Fruit fly (Drosophila melanogaster): Measurements from ENCODE around the gene CG43732.
A peak's percentile ranks its signal among the peaks of the same experiment; 100 is the strongest.

CG43732 gene

dm6 chr3R:19010923-19011322 is 60.9 kb downstream of the CG43732 start (continued):
- TF ChIP-seq Bdp1 (GFP tag; optimal IDR thresholded peaks at IDR 0.05) = no peak
- peak; percentile 26 for TF ChIP-seq eyg (GFP tag; optimal IDR thresholded peaks at IDR 0.05)
- TF ChIP-seq unpg (GFP tag; optimal IDR thresholded peaks at IDR 0.05) = peak; percentile 33
- TF ChIP-seq NfI (GFP tag; optimal IDR thresholded peaks at IDR 0.05) = no peak
- peak; percentile 38; the same call in 2 of the 3 replicates for TF ChIP-seq dysf (GFP tag; IDR thresholded peaks at IDR 0.05)
- no peak for TF ChIP-seq Lpt (GFP tag; optimal IDR thresholded peaks at IDR 0.05)
- no peak for TF ChIP-seq CG9876 (GFP tag; optimal IDR thresholded peaks at IDR 0.05)
- no peak for TF ChIP-seq trh (GFP tag; optimal IDR thresholded peaks at IDR 0.05)
- peak; percentile 25 for TF ChIP-seq CG6813 (GFP tag; optimal IDR thresholded peaks at IDR 0.05)
- peak; percentile 4 for TF ChIP-seq Jarid2 (GFP tag; optimal IDR thresholded peaks at IDR 0.05)
- peak; percentile 20 for TF ChIP-seq CG1233 (GFP tag; optimal IDR thresholded peaks at IDR 0.05)
- peak; percentile 36 for TF ChIP-seq sqz (GFP tag; optimal IDR thresholded peaks at IDR 0.05)
- TF ChIP-seq dmrt11E (tag; optimal IDR thresholded peaks at IDR 0.05) = peak; percentile 23
- TF ChIP-seq CG18599 (GFP tag; optimal IDR thresholded peaks at IDR 0.05) = peak; percentile 23
- no peak for TF ChIP-seq CG8924 (tag; optimal IDR thresholded peaks at IDR 0.05)
- TF ChIP-seq Nf-YC (tag; optimal IDR thresholded peaks at IDR 0.05) = no peak
- TF ChIP-seq CG16863 (GFP tag; optimal IDR thresholded peaks at IDR 0.05) = no peak
- TF ChIP-seq al (GFP tag; IDR thresholded peaks at IDR 0.05) = no peak
- TF ChIP-seq PHDP (tag; optimal IDR thresholded peaks at IDR 0.05) = peak; percentile 52
- peak; percentile 33 for TF ChIP-seq CG18764 (GFP tag; optimal IDR thresholded peaks at IDR 0.05)
- TF ChIP-seq bsh (GFP tag; optimal IDR thresholded peaks at IDR 0.05) = no peak
- TF ChIP-seq CG6689 (GFP tag; IDR thresholded peaks at IDR 0.05) = no peak
- TF ChIP-seq lov (optimal IDR thresholded peaks at IDR 0.05) = no peak
- no peak for TF ChIP-seq lov (GFP tag; IDR thresholded peaks at IDR 0.05)
- TF ChIP-seq Pdp1 (GFP tag; optimal IDR thresholded peaks at IDR 0.05) = peak in 1 of 2 experiments; percentile 51
- no peak for TF ChIP-seq tap (tag; optimal IDR thresholded peaks at IDR 0.05)
- TF ChIP-seq caup (GFP tag; optimal IDR thresholded peaks at IDR 0.05; ENCODE audit: severe bottlenecking) = peak; percentile 45
- TF ChIP-seq CG18262 (tag; optimal IDR thresholded peaks at IDR 0.05) = peak; percentile 16
- peak; percentile 7 for TF ChIP-seq Max (GFP tag; optimal IDR thresholded peaks at IDR 0.05)
- peak; percentile 30 for TF ChIP-seq CG12769 (tag; optimal IDR thresholded peaks at IDR 0.05)
- peak; percentile 17 for TF ChIP-seq CG2712 (tag; optimal IDR thresholded peaks at IDR 0.05)
- TF ChIP-seq CG7987 (GFP tag; optimal IDR thresholded peaks at IDR 0.05) = peak; percentile 2
- no peak for TF ChIP-seq CG3726 (GFP tag; IDR thresholded peaks at IDR 0.05)
- TF ChIP-seq Rfx (GFP tag; IDR thresholded peaks at IDR 0.05) = peak; percentile 36; the same call in 1 of the 2 replicates
- no peak for TF ChIP-seq vvl (GFP tag; IDR thresholded peaks at IDR 0.05)
- TF ChIP-seq Eip74EF (GFP tag; optimal IDR thresholded peaks at IDR 0.05) = no peak
- peak; percentile 2 for TF ChIP-seq bcd (GFP tag; optimal IDR thresholded peaks at IDR 0.05)
- TF ChIP-seq CG11560 (tag; IDR thresholded peaks at IDR 0.05) = no peak
- TF ChIP-seq CG8089 (GFP tag; optimal IDR thresholded peaks at IDR 0.05) = no peak
- TF ChIP-seq CG15514 (GFP tag; optimal IDR thresholded peaks at IDR 0.05) = peak; percentile 9
- TF ChIP-seq sd (tag; optimal IDR thresholded peaks at IDR 0.05) = peak; percentile 33
- peak; percentile 34 for TF ChIP-seq Blimp-1 (GFP tag; optimal IDR thresholded peaks at IDR 0.05)
- TF ChIP-seq Hsf (GFP tag; optimal IDR thresholded peaks at IDR 0.05) = no peak
- peak; percentile 9 for TF ChIP-seq CG11504 (tag; optimal IDR thresholded peaks at IDR 0.05)
- no peak for TF ChIP-seq p53 (GFP tag; optimal IDR thresholded peaks at IDR 0.05)
- TF ChIP-seq ac (GFP tag; optimal IDR thresholded peaks at IDR 0.05) = peak; percentile 5
- no peak for TF ChIP-seq Vsx1 (GFP tag; optimal IDR thresholded peaks at IDR 0.05)
- TF ChIP-seq Bteb2 (GFP tag; optimal IDR thresholded peaks at IDR 0.05) = no peak
- no peak for TF ChIP-seq pho (GFP tag; optimal IDR thresholded peaks at IDR 0.05)
- TF ChIP-seq Opbp (GFP tag; IDR thresholded peaks at IDR 0.05; ENCODE audit: partially characterized antibody) = no peak
